Fruit fly (Drosophila melanogaster) whole organism: Measurements from ENCODE around the gene dsb.

ENCODE experiments used
- CG8478 ChIP-seq: fragments of >200 bp; optimal IDR thresholded peaks from 2 replicates; lab custom pipeline; 2018; ENCODE audit warnings: inconsistent platforms
- EcR ChIP-seq, 2 experiments: fragments of >200 bp; optimal IDR thresholded peaks; 2 replicates each; lab custom pipeline; 2017; ENCODE audit warnings: missing biosample characterization in 2 of 2, missing genetic modification characterization in 2 of 2, missing genetic modification reagents in 2 of 2

DNA sequence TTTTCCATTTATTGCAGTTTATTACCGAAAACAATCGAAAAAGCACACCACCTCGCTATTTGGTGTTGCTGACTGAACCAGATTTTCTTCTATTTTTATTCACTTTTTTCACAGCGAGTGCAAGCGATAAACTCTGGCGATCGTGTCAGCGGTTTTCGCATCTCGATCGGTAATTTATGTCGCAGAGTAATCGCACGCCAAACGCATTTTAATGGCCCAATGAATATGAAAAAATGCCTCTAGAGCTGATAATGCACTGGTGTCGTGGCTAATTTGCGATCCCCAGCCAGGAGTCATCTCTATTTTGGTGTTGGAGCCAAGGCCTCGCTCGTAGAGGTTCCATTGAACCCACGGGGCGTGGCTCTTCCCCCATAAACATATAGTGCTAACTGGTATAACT, 56.7 kb downstream of the dsb start:
- TF ChIP-seq EcR (GFP tag; optimal IDR thresholded peaks at IDR 0.05; lab: Kevin White, UChicago) (no peak), CG8478 (lab: Kevin White, UChicago) (no peak)
